Worm (Caenorhabditis elegans) whole organism, late embryonic: ENCODE data around the gene grl-9.

Experiments
- C38D4.7 ChIP-seq: fragments of 200-800 bp; sonication (Bioruptor generic); optimal IDR thresholded peaks from 2 replicates; lab custom pipeline; 2018; ENCODE audit warnings: mild to moderate bottlenecking, missing genetic modification characterization, moderate library complexity, missing compliant biosample characterization
- Y22D7AL.16 ChIP-seq: sonication (generic microtip); optimal IDR thresholded peaks from 2 replicates; lab custom pipeline; 2016; ENCODE audit warnings: missing genetic modification characterization, missing compliant biosample characterization
- ceh-31 ChIP-seq: sonication (generic microtip); optimal IDR thresholded peaks from 2 replicates; lab custom pipeline; 2016; ENCODE audit warnings: missing genetic modification characterization, missing compliant biosample characterization
- ets-4 ChIP-seq: sonication (generic microtip); optimal IDR thresholded peaks from 2 replicates; lab custom pipeline; 2016; ENCODE audit warnings: missing genetic modification characterization, missing compliant biosample characterization
- pag-3 ChIP-seq: sonication (generic microtip); optimal IDR thresholded peaks from 2 replicates; lab custom pipeline; 2016; ENCODE audit warnings: missing compliant biosample characterization, missing genetic modification characterization, borderline replicate concordance
- pros-1 ChIP-seq: fragments of 150-350 bp; optimal IDR thresholded peaks from 2 replicates; lab custom pipeline; 2014; ENCODE audit warnings: missing biosample characterization, missing genetic modification reagents, missing genetic modification characterization
- ref-2 ChIP-seq: sonication (generic microtip); optimal IDR thresholded peaks from 2 replicates; lab custom pipeline; 2016; ENCODE audit warnings: missing genetic modification characterization, missing compliant biosample characterization
- sox-2 ChIP-seq: fragments of 200-800 bp; sonication (Bioruptor generic); IDR thresholded peaks from 2 replicates; pipeline ENCODE4 v1.3.6; 2022; ENCODE audit warnings: missing genetic modification reagents, missing genetic modification characterization, missing compliant biosample characterization

ce11 chrV:6685499-6685898 is 46.0 kb downstream of the grl-9 start:
- no peak for TF ChIP-seq ets-4 (tag; lab: Kevin White, UChicago)
- TF ChIP-seq ceh-31 (tag; lab: Kevin White, UChicago), result no peak
- no peak for TF ChIP-seq ref-2 (tag; lab: Kevin White, UChicago)
- TF ChIP-seq sox-2, result no peak
- no peak for TF ChIP-seq pros-1 (tag; lab: Kevin White, UChicago)
- TF ChIP-seq Y22D7AL.16 (tag; lab: Kevin White, UChicago), result no peak
- TF ChIP-seq C38D4.7, result no peak
- TF ChIP-seq pag-3 (tag; lab: Kevin White, UChicago), result no peak
